Fruit fly (Drosophila melanogaster): ENCODE results near the gene CG15239.

Gene CG15239

DNA sequence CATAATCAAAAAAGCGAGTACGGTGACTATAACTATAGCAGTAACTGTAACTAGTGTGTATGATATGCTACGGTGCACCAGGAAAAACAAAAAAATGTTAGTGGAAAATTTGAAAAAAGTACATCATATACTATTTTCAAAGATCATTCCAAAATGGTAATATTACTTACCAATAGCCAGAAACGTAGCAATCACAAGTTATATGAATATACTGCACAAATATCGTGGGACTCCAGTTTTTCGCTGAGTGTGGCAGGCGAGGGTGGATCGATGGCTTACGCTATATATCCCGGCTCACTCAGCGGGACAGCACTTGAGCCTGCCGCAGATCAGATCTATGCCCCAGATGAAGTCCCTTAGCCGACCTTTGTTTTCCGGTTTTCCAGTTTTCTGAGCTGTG lies 46.3 kb upstream of the CG15239 start (continued):
- TF ChIP-seq twi (tag; optimal IDR thresholded peaks at IDR 0.05), result peak; percentile 38
- peak; percentile 39 for TF ChIP-seq grn (GFP tag; optimal IDR thresholded peaks at IDR 0.05)
- no peak for TF ChIP-seq pan (optimal IDR thresholded peaks at IDR 0.05)
- no peak for TF ChIP-seq pan (GFP tag; optimal IDR thresholded peaks at IDR 0.05 in 1 of 2, IDR thresholded peaks at IDR 0.05 in 1 of 2)
- TF ChIP-seq CG10209 (GFP tag; optimal IDR thresholded peaks at IDR 0.05), result no peak
- TF ChIP-seq ATbp (GFP tag; optimal IDR thresholded peaks at IDR 0.05), result no peak
- TF ChIP-seq hkb (optimal IDR thresholded peaks at IDR 0.05), result no peak
- no peak for TF ChIP-seq hkb (GFP tag; IDR thresholded peaks at IDR 0.05)
- no peak for TF ChIP-seq CG11093 (GFP tag; IDR thresholded peaks at IDR 0.05)
- peak; percentile 4 for TF ChIP-seq CG9727 (GFP tag; optimal IDR thresholded peaks at IDR 0.05)
- TF ChIP-seq Mes4 (GFP tag; optimal IDR thresholded peaks at IDR 0.05), result no peak
- TF ChIP-seq dm (GFP tag; optimal IDR thresholded peaks at IDR 0.05), result no peak
- no peak for TF ChIP-seq gt (GFP tag; IDR thresholded peaks at IDR 0.05)
- TF ChIP-seq GATAe (GFP tag; conservative IDR thresholded peaks at IDR 0.05), result no peak
- peak; percentile 10 for TF ChIP-seq CG2712 (tag; optimal IDR thresholded peaks at IDR 0.05)
- TF ChIP-seq kni (GFP tag; optimal IDR thresholded peaks at IDR 0.05), result peak; percentile 48
- no peak for TF ChIP-seq trem (tag; optimal IDR thresholded peaks at IDR 0.05)
- TF ChIP-seq ken (GFP tag; IDR thresholded peaks at IDR 0.05), result no peak
- no peak for TF ChIP-seq CG9215 (GFP tag; IDR thresholded peaks at IDR 0.05)
- TF ChIP-seq CG1603 (tag; optimal IDR thresholded peaks at IDR 0.05), result peak; percentile 3
- TF ChIP-seq ind (GFP tag; optimal IDR thresholded peaks at IDR 0.05), result no peak
- TF ChIP-seq nerfin-1 (tag; optimal IDR thresholded peaks at IDR 0.05), result no peak
- TF ChIP-seq Xrp1 (GFP tag; IDR thresholded peaks at IDR 0.05), result 0 out of 2 replicates have a peak, but pooled peaks have one; percentile 16

DNA sequence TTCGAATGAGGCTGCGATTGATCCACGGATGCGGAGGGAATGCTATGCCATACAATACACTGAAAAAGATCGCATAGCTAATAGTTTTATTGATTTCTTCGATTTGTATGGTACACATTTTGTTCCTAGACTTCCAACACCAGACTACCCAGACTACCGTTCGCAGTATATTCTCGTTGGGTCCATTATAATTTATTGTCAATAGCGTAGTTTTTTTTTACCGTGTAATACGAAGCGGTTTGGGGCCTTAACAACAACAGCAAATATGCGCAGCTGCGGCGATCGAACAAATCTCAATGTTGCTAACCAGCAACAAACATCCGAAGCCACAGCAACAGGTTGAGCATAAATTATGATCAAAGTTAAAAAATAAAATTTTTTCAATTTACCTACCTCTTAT lies 45.3 kb upstream of the CG15239 start:
- no peak; the same call in 2 of the 3 replicates for TF ChIP-seq CG2199 (GFP tag; IDR thresholded peaks at IDR 0.05)
- peak; percentile 85 for TF ChIP-seq dmrt99B (tag; optimal IDR thresholded peaks at IDR 0.05)
- TF ChIP-seq CG2712 (tag; optimal IDR thresholded peaks at IDR 0.05), result peak; percentile 80
- no peak for TF ChIP-seq sc (optimal IDR thresholded peaks at IDR 0.05)
- TF ChIP-seq sc (GFP tag; optimal IDR thresholded peaks at IDR 0.05), result peak; percentile 51
- peak; percentile 73 for TF ChIP-seq Atf-2 (GFP tag; optimal IDR thresholded peaks at IDR 0.05)
- TF ChIP-seq CG12391 (tag; optimal IDR thresholded peaks at IDR 0.05), result peak; percentile 81
- no peak for TF ChIP-seq luna (GFP tag; optimal IDR thresholded peaks at IDR 0.05)
- peak; percentile 77 for TF ChIP-seq Chrac-16 (GFP tag; optimal IDR thresholded peaks at IDR 0.05)
- TF ChIP-seq CG18599 (GFP tag; optimal IDR thresholded peaks at IDR 0.05), result peak; percentile 79
- no peak for TF ChIP-seq p53 (GFP tag; optimal IDR thresholded peaks at IDR 0.05)
- TF ChIP-seq NK7.1 (GFP tag; optimal IDR thresholded peaks at IDR 0.05), result peak; percentile 48
- TF ChIP-seq stwl (tag; optimal IDR thresholded peaks at IDR 0.05), result no peak
- TF ChIP-seq Six4 (GFP tag; optimal IDR thresholded peaks at IDR 0.05), result peak; percentile 61
- peak; percentile 36; the same call in 1 of the 2 replicates for TF ChIP-seq Taf1 (GFP tag; IDR thresholded peaks at IDR 0.05)
- TF ChIP-seq Drgx (GFP tag; IDR thresholded peaks at IDR 0.05), result peak; percentile 71
- TF ChIP-seq ro (GFP tag; IDR thresholded peaks at IDR 0.05), result peak; percentile 37; the same call in 1 of the 2 replicates
- peak; percentile 82 for TF ChIP-seq tin (GFP tag; optimal IDR thresholded peaks at IDR 0.05)
- no peak for TF ChIP-seq CG13287 (GFP tag; IDR thresholded peaks at IDR 0.05; ENCODE audit: partially characterized antibody)
- TF ChIP-seq gce (GFP tag; IDR thresholded peaks at IDR 0.05), result peak; percentile 31; the same call in 1 of the 3 replicates
- peak; percentile 39 for TF ChIP-seq CG1792 (GFP tag; optimal IDR thresholded peaks at IDR 0.05)
- peak; percentile 22 for TF ChIP-seq exex (tag; optimal IDR thresholded peaks at IDR 0.05)
- TF ChIP-seq CG7745 (tag; optimal IDR thresholded peaks at IDR 0.05), result no peak
- peak; percentile 83 for TF ChIP-seq CG31441 (GFP tag; IDR thresholded peaks at IDR 0.05)
- no peak for TF ChIP-seq fru (optimal IDR thresholded peaks at IDR 0.05)
- no peak for TF ChIP-seq BEAF-32 (GFP tag; optimal IDR thresholded peaks at IDR 0.05)
- peak; percentile 73 for TF ChIP-seq zfh2 (GFP tag; optimal IDR thresholded peaks at IDR 0.05)
- TF ChIP-seq CG2875 (GFP tag; optimal IDR thresholded peaks at IDR 0.05), result peak; percentile 72
- peak; percentile 26 for TF ChIP-seq CG15011 (GFP tag; optimal IDR thresholded peaks at IDR 0.05)
- no peak for TF ChIP-seq cad (GFP tag; optimal IDR thresholded peaks at IDR 0.05)
- TF ChIP-seq gsb (GFP tag; IDR thresholded peaks at IDR 0.05), result peak; percentile 63
